Fruit fly (Drosophila melanogaster) whole organism, wandering third instar larva: ENCODE data around the gene Ugt35B1.

Experiments
- CrebA ChIP-seq: fragments of 200-800 bp; sonication (Bioruptor generic); optimal IDR thresholded peaks from 2 replicates; lab custom pipeline; 2016; ENCODE audit warnings: missing biosample characterization, mild to moderate bottlenecking, missing genetic modification characterization, borderline replicate concordance
- Hr78 ChIP-seq: fragments of >200 bp; optimal IDR thresholded peaks from 2 replicates; lab custom pipeline; 2017; ENCODE audit warnings: missing biosample characterization, missing genetic modification characterization
- brk ChIP-seq: fragments of 200-800 bp; sonication (Bioruptor generic); optimal IDR thresholded peaks from 2 replicates; lab custom pipeline; 2016; ENCODE audit warnings: missing biosample characterization, mild to moderate bottlenecking, missing genetic modification characterization

dm6 chr3R:11175777-11176176 is 5.7 kb upstream of the Ugt35B1 start:
- TF ChIP-seq Hr78 (GFP tag; lab: Kevin White, UChicago) = no peak
- TF ChIP-seq CrebA (GFP tag; lab: Kevin White, UChicago) = no peak
- no peak for TF ChIP-seq brk (GFP tag; lab: Kevin White, UChicago)
